Fruit fly (Drosophila melanogaster) whole organism, embryonic: ENCODE measurements around the gene Tmep.

ENCODE experiments used
- B-H1 ChIP-seq: fragments of 200-800 bp; sonication (Bioruptor generic); IDR thresholded peaks from 3 replicates; pipeline ENCODE4 v1.3.6; 2022; ENCODE audit warnings: missing biosample characterization, missing genetic modification characterization
- CG10267 ChIP-seq: fragments of 200-800 bp; sonication (Bioruptor generic); optimal IDR thresholded peaks from 2 replicates; lab custom pipeline; 2018; ENCODE audit warnings: missing biosample characterization, mild to moderate bottlenecking, missing genetic modification characterization, moderate library complexity
- CG10654 ChIP-seq: fragments of 200-800 bp; sonication (Bioruptor generic); optimal IDR thresholded peaks from 2 replicates; lab custom pipeline; 2016; ENCODE audit warnings: missing biosample characterization, missing genetic modification characterization
- CG11398 ChIP-seq: fragments of 200-800 bp; sonication (Bioruptor generic); optimal IDR thresholded peaks from 2 replicates; lab custom pipeline; 2016; ENCODE audit warnings: missing biosample characterization, missing genetic modification characterization
- CG13624 ChIP-seq: fragments of 200-800 bp; sonication (Bioruptor generic); optimal IDR thresholded peaks from 2 replicates; lab custom pipeline; 2016; ENCODE audit warnings: missing biosample characterization, missing genetic modification characterization
- CG15073 ChIP-seq: fragments of 200-800 bp; sonication (Bioruptor generic); optimal IDR thresholded peaks from 2 replicates; lab custom pipeline; 2016; ENCODE audit warnings: missing biosample characterization, missing genetic modification characterization
- CG15269 ChIP-seq: fragments of 200-800 bp; sonication (Bioruptor generic); optimal IDR thresholded peaks from 2 replicates; lab custom pipeline; 2018; ENCODE audit warnings: missing biosample characterization, mild to moderate bottlenecking, missing genetic modification characterization, moderate library complexity
- CG15601 ChIP-seq: fragments of 200-800 bp; sonication (Bioruptor generic); optimal IDR thresholded peaks from 3 replicates; lab custom pipeline; 2019; ENCODE audit warnings: missing biosample characterization, mild to moderate bottlenecking, missing genetic modification characterization, moderate library complexity
- CG1647 ChIP-seq: fragments of 200-800 bp; sonication (Bioruptor generic); optimal IDR thresholded peaks from 3 replicates; lab custom pipeline; 2016; ENCODE audit warnings: missing biosample characterization, missing genetic modification characterization
- CG17385 ChIP-seq: fragments of 200-800 bp; sonication (Bioruptor generic); optimal IDR thresholded peaks from 3 replicates; lab custom pipeline; 2018; ENCODE audit warnings: missing biosample characterization, mild to moderate bottlenecking, missing genetic modification characterization
- CG2199 ChIP-seq: fragments of 200-800 bp; sonication (Bioruptor generic); IDR thresholded peaks from 3 replicates; pipeline ENCODE4 v1.3.6; 2022; ENCODE audit warnings: missing biosample characterization, missing genetic modification characterization
- CG30403 ChIP-seq: fragments of 200-800 bp; sonication (Bioruptor generic); optimal IDR thresholded peaks from 3 replicates; lab custom pipeline; 2016; ENCODE audit warnings: missing biosample characterization, missing genetic modification characterization
- CG31388 ChIP-seq: fragments of 200-800 bp; sonication (Bioruptor generic); optimal IDR thresholded peaks from 2 replicates; lab custom pipeline; 2016; ENCODE audit warnings: missing biosample characterization, missing genetic modification characterization
- CG32772 ChIP-seq: fragments of 200-800 bp; sonication (Bioruptor generic); IDR thresholded peaks from 2 replicates; pipeline ENCODE4 v1.3.6; 2022; ENCODE audit warnings: missing biosample characterization, missing genetic modification characterization
- CG4424 ChIP-seq: fragments of 200-800 bp; sonication (Bioruptor generic); optimal IDR thresholded peaks from 3 replicates; lab custom pipeline; 2016; ENCODE audit warnings: missing biosample characterization, missing genetic modification characterization
- CG4617 ChIP-seq: fragments of 200-800 bp; sonication (Bioruptor generic); optimal IDR thresholded peaks from 3 replicates; lab custom pipeline; 2016; ENCODE audit warnings: missing biosample characterization, missing genetic modification characterization, borderline replicate concordance
- CG5245 ChIP-seq: fragments of 200-800 bp; sonication (Bioruptor generic); optimal IDR thresholded peaks from 3 replicates; lab custom pipeline; 2016; ENCODE audit warnings: missing biosample characterization, missing genetic modification characterization
- CG6791 ChIP-seq: fragments of 200-800 bp; sonication (Bioruptor generic); IDR thresholded peaks from 3 replicates; pipeline ENCODE4 v1.3.6; 2022; ENCODE audit warnings: missing biosample characterization, missing genetic modification characterization; ENCODE audit not compliant: partially characterized antibody
- CG9876 ChIP-seq: fragments of 200-800 bp; sonication (Bioruptor generic); optimal IDR thresholded peaks from 2 replicates; lab custom pipeline; 2016; ENCODE audit warnings: missing biosample characterization, missing genetic modification characterization
- D ChIP-seq, 2 experiments: fragments of 200-800 bp in 1 of 2; fragments of >200 bp in 1 of 2; sonication (Bioruptor generic) in 1 of 2; optimal IDR thresholded peaks; 2 replicates in 1 of 2; 3 replicates in 1 of 2; lab custom pipeline; 2017; ENCODE audit warnings: mild to moderate bottlenecking in 1 of 2, missing biosample characterization in 1 of 2, missing genetic modification characterization in 1 of 2, missing genetic modification reagents in 1 of 2
- Dbx ChIP-seq: fragments of 200-800 bp; sonication (Bioruptor generic); IDR thresholded peaks from 3 replicates; pipeline ENCODE4 v1.3.6; 2022; ENCODE audit warnings: missing biosample characterization, missing genetic modification characterization
- Fer3 ChIP-seq: fragments of 200-800 bp; sonication (Bioruptor generic); optimal IDR thresholded peaks from 2 replicates; lab custom pipeline; 2018; ENCODE audit warnings: missing biosample characterization, mild to moderate bottlenecking, missing genetic modification characterization, moderate library complexity
- GATAe ChIP-seq: fragments of 200-800 bp; sonication (Bioruptor generic); conservative IDR thresholded peaks from 2 replicates; pipeline ENCODE4 v1.3.6; 2022; ENCODE audit warnings: missing biosample characterization, missing genetic modification characterization
- Gsc ChIP-seq: fragments of 200-800 bp; sonication (Bioruptor generic); IDR thresholded peaks from 2 replicates; pipeline ENCODE4 v1.3.6; 2022; ENCODE audit warnings: missing biosample characterization, missing genetic modification characterization
- HmgZ ChIP-seq: fragments of 200-800 bp; sonication (Bioruptor generic); optimal IDR thresholded peaks from 2 replicates; lab custom pipeline; 2018; ENCODE audit warnings: missing biosample characterization, mild to moderate bottlenecking, missing genetic modification characterization
- Lhr ChIP-seq: fragments of 200-800 bp; sonication (Bioruptor generic); optimal IDR thresholded peaks from 3 replicates; lab custom pipeline; 2017; ENCODE audit warnings: mild to moderate bottlenecking, missing biosample characterization, missing genetic modification reagents, missing genetic modification characterization
- Mad ChIP-seq: fragments of 200-800 bp; sonication (Bioruptor generic); optimal IDR thresholded peaks from 2 replicates; lab custom pipeline; 2016; ENCODE audit warnings: missing biosample characterization, missing genetic modification characterization
- Max ChIP-seq: fragments of 200-800 bp; sonication (Bioruptor generic); optimal IDR thresholded peaks from 2 replicates; lab custom pipeline; 2016; ENCODE audit warnings: missing biosample characterization, mild to moderate bottlenecking, missing genetic modification characterization
- Ravus ChIP-seq: fragments of 200-800 bp; sonication (Bioruptor generic); IDR thresholded peaks from 2 replicates; pipeline ENCODE4 v1.3.6; 2022; ENCODE audit warnings: missing biosample characterization, missing genetic modification characterization
- Scr ChIP-seq: fragments of 200-800 bp; sonication (Bioruptor generic); IDR thresholded peaks from 2 replicates; pipeline ENCODE4 v1.3.6; 2022; ENCODE audit warnings: missing biosample characterization, missing genetic modification characterization; ENCODE audit not compliant: partially characterized antibody
- Sin3A ChIP-seq: fragments of >200 bp; optimal IDR thresholded peaks from 2 replicates; lab custom pipeline; 2018
- Xbp1 ChIP-seq: fragments of 200-800 bp; sonication (Bioruptor generic); optimal IDR thresholded peaks from 3 replicates; lab custom pipeline; 2016; ENCODE audit warnings: missing biosample characterization, mild to moderate bottlenecking, missing genetic modification characterization
- bcd ChIP-seq: fragments of 200-800 bp; sonication (Bioruptor generic); optimal IDR thresholded peaks from 2 replicates; lab custom pipeline; 2017; ENCODE audit warnings: missing biosample characterization, mild to moderate bottlenecking, missing genetic modification characterization
- chinmo ChIP-seq: fragments of 200-800 bp; sonication (Bioruptor generic); IDR thresholded peaks from 4 replicates; pipeline ENCODE4 v1.3.6; 2022; ENCODE audit warnings: missing biosample characterization, missing genetic modification characterization; ENCODE audit not compliant: partially characterized antibody
- dm ChIP-seq: fragments of 200-800 bp; sonication (Bioruptor generic); optimal IDR thresholded peaks from 3 replicates; lab custom pipeline; 2016; ENCODE audit warnings: missing biosample characterization, missing genetic modification characterization
- ems ChIP-seq: fragments of 200-800 bp; sonication (Bioruptor generic); optimal IDR thresholded peaks from 3 replicates; lab custom pipeline; 2016; ENCODE audit warnings: missing biosample characterization, missing genetic modification characterization
- ewg ChIP-seq: fragments of 200-800 bp; sonication (Bioruptor generic); optimal IDR thresholded peaks from 3 replicates; lab custom pipeline; 2017; ENCODE audit warnings: mild to moderate bottlenecking, missing biosample characterization, missing genetic modification reagents, missing genetic modification characterization
- gce ChIP-seq: fragments of 200-800 bp; sonication (Bioruptor generic); IDR thresholded peaks from 3 replicates; pipeline ENCODE4 v1.3.6; 2022; ENCODE audit warnings: missing biosample characterization, missing genetic modification characterization
- gcm2 ChIP-seq: fragments of 200-800 bp; sonication (Bioruptor generic); optimal IDR thresholded peaks from 2 replicates; lab custom pipeline; 2016; ENCODE audit warnings: missing biosample characterization, missing genetic modification characterization
- hb ChIP-seq: fragments of 200-800 bp; sonication (Bioruptor generic); IDR thresholded peaks from 3 replicates; pipeline ENCODE4 v1.3.6; 2022; ENCODE audit warnings: missing biosample characterization, missing genetic modification characterization; ENCODE audit not compliant: partially characterized antibody
- hbn ChIP-seq: fragments of 200-800 bp; sonication (Bioruptor generic); IDR thresholded peaks from 2 replicates; pipeline ENCODE4 v1.3.6; 2022; ENCODE audit warnings: missing biosample characterization, missing genetic modification characterization; ENCODE audit not compliant: partially characterized antibody
- kni ChIP-seq: fragments of 200-800 bp; sonication (Bioruptor generic); optimal IDR thresholded peaks from 3 replicates; lab custom pipeline; 2017; ENCODE audit warnings: mild to moderate bottlenecking, missing biosample characterization, missing genetic modification reagents, missing genetic modification characterization
- lmd ChIP-seq: fragments of 200-800 bp; sonication (Bioruptor generic); IDR thresholded peaks from 2 replicates; pipeline ENCODE4 v1.3.6; 2022; ENCODE audit warnings: missing biosample characterization, missing genetic modification characterization
- org-1 ChIP-seq: fragments of 200-800 bp; sonication (Bioruptor generic); optimal IDR thresholded peaks from 2 replicates; lab custom pipeline; 2017; ENCODE audit warnings: missing biosample characterization, missing genetic modification characterization
- otp ChIP-seq: fragments of 200-800 bp; sonication (Bioruptor generic); IDR thresholded peaks from 3 replicates; pipeline ENCODE4, ENCODE4 v1.3.6; 2022; ENCODE audit warnings: missing biosample characterization, missing genetic modification characterization
- pb ChIP-seq: fragments of 200-800 bp; sonication (Bioruptor generic); optimal IDR thresholded peaks from 3 replicates; lab custom pipeline; 2016; ENCODE audit warnings: missing biosample characterization, missing genetic modification characterization
- phol ChIP-seq: fragments of 200-800 bp; sonication (Bioruptor generic); optimal IDR thresholded peaks from 3 replicates; lab custom pipeline; 2018; ENCODE audit warnings: missing biosample characterization, mild to moderate bottlenecking, missing genetic modification characterization, moderate library complexity
- pnt ChIP-seq: fragments of 200-800 bp; sonication (Bioruptor generic); optimal IDR thresholded peaks from 3 replicates; lab custom pipeline; 2016; ENCODE audit warnings: missing biosample characterization, missing genetic modification characterization
- sens ChIP-seq: fragments of 200-800 bp; sonication (Bioruptor generic); peaks from one replicate; lab custom pipeline; 2016; ENCODE audit warnings: missing biosample characterization, missing genetic modification characterization
- trh ChIP-seq: fragments of 200-800 bp; sonication (Bioruptor generic); optimal IDR thresholded peaks from 2 replicates; lab custom pipeline; 2016; ENCODE audit warnings: missing biosample characterization, missing genetic modification characterization
- tx ChIP-seq: fragments of 200-800 bp; sonication (Bioruptor generic); optimal IDR thresholded peaks from 2 replicates; lab custom pipeline; 2016; ENCODE audit warnings: missing biosample characterization, missing genetic modification characterization

Tmep gene

DNA sequence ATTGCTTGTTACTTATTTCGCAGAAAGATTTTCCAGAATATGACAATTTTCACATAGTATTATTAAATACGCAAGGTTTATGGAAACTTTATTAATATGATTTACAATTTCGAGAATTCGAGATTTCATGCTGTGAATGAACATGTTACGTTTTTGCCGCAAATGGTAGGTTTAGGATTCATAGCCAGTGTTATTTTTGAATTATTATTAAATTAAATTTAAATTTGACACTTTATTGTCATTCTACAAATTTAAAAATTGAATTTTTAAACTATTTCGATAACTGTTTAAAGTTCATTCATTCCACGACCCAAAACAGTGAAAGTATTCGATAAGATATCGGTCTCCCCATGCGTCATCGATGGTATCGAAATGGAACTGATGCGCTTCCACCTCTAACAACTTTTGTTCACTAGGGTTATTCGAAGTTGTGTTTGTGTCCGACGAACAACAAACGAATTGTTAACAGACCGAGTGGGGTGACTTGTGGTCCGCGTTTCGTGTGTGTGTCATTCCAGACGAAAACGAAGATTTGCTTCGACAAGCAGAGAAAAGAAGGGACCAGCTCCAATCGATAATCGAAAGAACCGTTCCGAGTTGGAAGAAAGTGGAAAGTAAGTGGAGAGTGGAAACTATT lies 23.2 kb upstream of the Tmep start, which contains the start of the genes CG32313 and Pcyt1 (continued):
- TF ChIP-seq CG4424 (GFP tag; lab: Kevin White, UChicago): peak; percentile 6
- no peak for TF ChIP-seq D (optimal IDR thresholded peaks at IDR 0.05; lab: Kevin White, UChicago)
- TF ChIP-seq D (GFP tag; optimal IDR thresholded peaks at IDR 0.05; lab: Kevin White, UChicago): no peak
- no peak for TF ChIP-seq CG9876 (GFP tag; lab: Kevin White, UChicago)
- no peak for TF ChIP-seq lmd (GFP tag; lab: Robert Waterston, UW)
- peak; percentile 81 for TF ChIP-seq hbn (GFP tag; lab: Robert Waterston, UW)
- no peak for TF ChIP-seq Gsc (GFP tag; lab: Robert Waterston, UW)
- no peak for TF ChIP-seq dm (GFP tag; lab: Kevin White, UChicago)
- no peak for TF ChIP-seq bcd
- no peak for TF ChIP-seq CG30403
- peak; percentile 63; the same call in 2 of the 3 replicates for TF ChIP-seq Dbx
- TF ChIP-seq HmgZ: peak; percentile 61
- TF ChIP-seq chinmo (GFP tag; lab: Robert Waterston, UW): peak; percentile 94
- no peak for TF ChIP-seq CG11398 (GFP tag; lab: Kevin White, UChicago)
- TF ChIP-seq CG13624 (GFP tag; lab: Kevin White, UChicago): no peak
- no peak for TF ChIP-seq CG31388 (GFP tag; lab: Kevin White, UChicago)
- no peak for TF ChIP-seq CG1647 (GFP tag; lab: Kevin White, UChicago)
- peak; percentile 21 for TF ChIP-seq Xbp1 (GFP tag; lab: Kevin White, UChicago)
- TF ChIP-seq CG6791: peak; percentile 96
- no peak for TF ChIP-seq org-1 (GFP tag; lab: Kevin White, UChicago)
- peak; percentile 18 for TF ChIP-seq CG15269 (tag; lab: Kevin White, UChicago)
- TF ChIP-seq Lhr (GFP tag; lab: Kevin White, UChicago): peak; percentile 62
- TF ChIP-seq CG4617: peak; percentile 68
- no peak for TF ChIP-seq sens
- no peak for TF ChIP-seq CG32772
- TF ChIP-seq Scr (GFP tag; lab: Robert Waterston, UW): peak; percentile 86
- peak; percentile 18 for TF ChIP-seq ems (GFP tag; lab: Kevin White, UChicago)
- peak; percentile 45 for TF ChIP-seq CG10267 (tag; lab: Kevin White, UChicago)
- TF ChIP-seq otp: no peak
- no peak for TF ChIP-seq gcm2 (GFP tag; lab: Kevin White, UChicago)
- TF ChIP-seq CG5245: no peak
- no peak for TF ChIP-seq Ravus (GFP tag; lab: Robert Waterston, UW)
- TF ChIP-seq Max (GFP tag; lab: Kevin White, UChicago): peak; percentile 22
- no peak for TF ChIP-seq CG15073 (GFP tag; lab: Kevin White, UChicago)
- no peak for TF ChIP-seq B-H1 (GFP tag; lab: Robert Waterston, UW)
- TF ChIP-seq CG15601 (tag; lab: Kevin White, UChicago): peak; percentile 25
- peak; percentile 11 for TF ChIP-seq Sin3A (lab: Kevin White, UChicago)
- TF ChIP-seq CG17385 (GFP tag; lab: Kevin White, UChicago): peak; percentile 19
- TF ChIP-seq gce (GFP tag; lab: Robert Waterston, UW): no peak
- TF ChIP-seq Fer3: no peak
- no peak for TF ChIP-seq GATAe (GFP tag; lab: Robert Waterston, UW)
- TF ChIP-seq CG10654 (GFP tag; lab: Kevin White, UChicago): no peak
- TF ChIP-seq pb (GFP tag; lab: Kevin White, UChicago): no peak
- TF ChIP-seq CG2199 (GFP tag; lab: Robert Waterston, UW): no peak
- TF ChIP-seq hb (GFP tag; lab: Robert Waterston, UW): peak; percentile 79
- peak; percentile 7 for TF ChIP-seq Mad
- no peak for TF ChIP-seq pnt (GFP tag; lab: Kevin White, UChicago)
- TF ChIP-seq trh (GFP tag; lab: Kevin White, UChicago): no peak
- no peak for TF ChIP-seq ewg
- no peak for TF ChIP-seq kni (GFP tag; lab: Kevin White, UChicago)
- peak; percentile 25 for TF ChIP-seq phol (tag; lab: Kevin White, UChicago)
- no peak for TF ChIP-seq tx (GFP tag; lab: Kevin White, UChicago)
